Fruit fly (Drosophila melanogaster) whole organism, embryonic: Measurements from ENCODE around the gene CG10984.

Experiments
- BEAF-32 ChIP-seq: fragments of 200-800 bp; sonication (Bioruptor generic); optimal IDR thresholded peaks from 3 replicates; lab custom pipeline; 2017; ENCODE audit warnings: missing biosample characterization, missing genetic modification characterization, mild to moderate bottlenecking, moderate library complexity, missing genetic modification reagents
- CG10959 ChIP-seq: fragments of 200-800 bp; sonication (Bioruptor generic); IDR thresholded peaks from 2 replicates; pipeline ENCODE4 v1.3.6; 2022; ENCODE audit warnings: missing biosample characterization, missing genetic modification characterization
- CG11695 ChIP-seq: fragments of 200-800 bp; sonication (Bioruptor generic); IDR thresholded peaks from 3 replicates; pipeline ENCODE4 v1.3.6; 2022; ENCODE audit warnings: missing biosample characterization, missing genetic modification characterization
- CG12659 ChIP-seq: fragments of 200-800 bp; sonication (Bioruptor generic); optimal IDR thresholded peaks from 3 replicates; lab custom pipeline; 2017; ENCODE audit warnings: mild to moderate bottlenecking, missing biosample characterization, missing genetic modification reagents, missing genetic modification characterization
- CG13123 ChIP-seq: fragments of 200-800 bp; sonication (Bioruptor generic); optimal IDR thresholded peaks from 2 replicates; lab custom pipeline; 2016; ENCODE audit warnings: missing biosample characterization, missing genetic modification characterization
- CG1603 ChIP-seq: fragments of 200-800 bp; sonication (Bioruptor generic); optimal IDR thresholded peaks from 2 replicates; lab custom pipeline; 2019; ENCODE audit warnings: missing biosample characterization, mild to moderate bottlenecking, missing genetic modification characterization, moderate library complexity
- CG18262 ChIP-seq: fragments of 200-800 bp; optimal IDR thresholded peaks from 3 replicates; lab custom pipeline; 2019; ENCODE audit warnings: missing biosample characterization, mild to moderate bottlenecking, missing genetic modification characterization, moderate library complexity
- CG18599 ChIP-seq: fragments of 200-800 bp; sonication (Bioruptor generic); optimal IDR thresholded peaks from 3 replicates; lab custom pipeline; 2017; ENCODE audit warnings: missing biosample characterization, missing genetic modification characterization, mild to moderate bottlenecking, moderate library complexity, missing genetic modification reagents
- CG18764 ChIP-seq: fragments of 200-800 bp; sonication (Bioruptor generic); optimal IDR thresholded peaks from 3 replicates; lab custom pipeline; 2016; ENCODE audit warnings: missing biosample characterization, missing genetic modification characterization
- CG2129 ChIP-seq: fragments of 200-800 bp; sonication (Bioruptor generic); IDR thresholded peaks from 2 replicates; pipeline ENCODE4 v1.3.6; 2022; ENCODE audit warnings: missing biosample characterization, missing genetic modification characterization; ENCODE audit not compliant: partially characterized antibody
- CG2712 ChIP-seq: fragments of 200-800 bp; optimal IDR thresholded peaks from 3 replicates; lab custom pipeline; 2019; ENCODE audit warnings: missing biosample characterization, mild to moderate bottlenecking, missing genetic modification characterization, moderate library complexity
- CG30020 ChIP-seq: fragments of 200-800 bp; optimal IDR thresholded peaks from 2 replicates; lab custom pipeline; 2019; ENCODE audit warnings: missing biosample characterization, mild to moderate bottlenecking, missing genetic modification characterization, moderate library complexity
- CG31441 ChIP-seq: fragments of 200-800 bp; sonication (Bioruptor generic); IDR thresholded peaks from 2 replicates; pipeline ENCODE4 v1.3.6; 2022; ENCODE audit warnings: missing biosample characterization, missing genetic modification characterization
- CG34422 ChIP-seq: fragments of 200-800 bp; sonication (Bioruptor generic); IDR thresholded peaks from 3 replicates; pipeline ENCODE4 v1.3.6; 2022; ENCODE audit warnings: missing biosample characterization, missing genetic modification characterization
- CG4854 ChIP-seq: fragments of 200-800 bp; sonication (Bioruptor generic); optimal IDR thresholded peaks from 2 replicates; lab custom pipeline; 2016; ENCODE audit warnings: missing biosample characterization, missing genetic modification characterization, inconsistent platforms
- CG6791 ChIP-seq: fragments of 200-800 bp; sonication (Bioruptor generic); IDR thresholded peaks from 3 replicates; pipeline ENCODE4 v1.3.6; 2022; ENCODE audit warnings: missing biosample characterization, missing genetic modification characterization; ENCODE audit not compliant: partially characterized antibody
- CG7357 ChIP-seq: fragments of 200-800 bp; sonication (Bioruptor generic); IDR thresholded peaks from 3 replicates; pipeline ENCODE4 v1.3.6; 2022; ENCODE audit warnings: missing biosample characterization, missing genetic modification characterization
- CG7963 ChIP-seq: fragments of 200-800 bp; sonication (Bioruptor generic); IDR thresholded peaks from 3 replicates; pipeline ENCODE4 v1.3.6; 2022; ENCODE audit warnings: missing biosample characterization, missing genetic modification characterization; ENCODE audit not compliant: partially characterized antibody
- CG9437 ChIP-seq: fragments of 200-800 bp; sonication (Bioruptor generic); optimal IDR thresholded peaks from 2 replicates; lab custom pipeline; 2018; ENCODE audit warnings: missing biosample characterization, mild to moderate bottlenecking, missing genetic modification characterization
- CG9932 ChIP-seq: fragments of 200-800 bp; sonication (Bioruptor generic); IDR thresholded peaks from 2 replicates; pipeline ENCODE4 v1.3.6; 2022; ENCODE audit warnings: missing biosample characterization, missing genetic modification characterization
- Dbx ChIP-seq: fragments of 200-800 bp; sonication (Bioruptor generic); IDR thresholded peaks from 3 replicates; pipeline ENCODE4 v1.3.6; 2022; ENCODE audit warnings: missing biosample characterization, missing genetic modification characterization
- Dll ChIP-seq: fragments of 200-800 bp; sonication (Bioruptor generic); IDR thresholded peaks from 4 replicates; pipeline ENCODE4 v1.3.6; 2022; ENCODE audit warnings: missing biosample characterization, missing genetic modification characterization; ENCODE audit not compliant: partially characterized antibody
- ERR ChIP-seq: fragments of 200-800 bp; sonication (Bioruptor generic); optimal IDR thresholded peaks from 2 replicates; lab custom pipeline; 2016; ENCODE audit warnings: missing biosample characterization, missing genetic modification characterization
- Ets97D ChIP-seq: fragments of 200-800 bp; sonication (Bioruptor generic); optimal IDR thresholded peaks from 3 replicates; lab custom pipeline; 2016; ENCODE audit warnings: missing biosample characterization, missing genetic modification characterization
- Fer1 ChIP-seq: fragments of 200-800 bp; sonication (Bioruptor generic); optimal IDR thresholded peaks from 2 replicates; lab custom pipeline; 2017; ENCODE audit warnings: missing biosample characterization, mild to moderate bottlenecking, missing genetic modification characterization
- Scr ChIP-seq: fragments of 200-800 bp; sonication (Bioruptor generic); IDR thresholded peaks from 2 replicates; pipeline ENCODE4 v1.3.6; 2022; ENCODE audit warnings: missing biosample characterization, missing genetic modification characterization; ENCODE audit not compliant: partially characterized antibody
- Sry-δ ChIP-seq: fragments of 200-800 bp; sonication (Bioruptor generic); optimal IDR thresholded peaks from 2 replicates; lab custom pipeline; 2016; ENCODE audit warnings: missing biosample characterization, missing genetic modification characterization
- Xbp1 ChIP-seq: fragments of 200-800 bp; sonication (Bioruptor generic); optimal IDR thresholded peaks from 3 replicates; lab custom pipeline; 2016; ENCODE audit warnings: missing biosample characterization, mild to moderate bottlenecking, missing genetic modification characterization
- Xrp1 ChIP-seq: fragments of 200-800 bp; sonication (Bioruptor generic); IDR thresholded peaks from 2 replicates; pipeline ENCODE4 v1.3.6; 2022; ENCODE audit warnings: missing biosample characterization, missing genetic modification characterization
- eve ChIP-seq, 2 experiments: fragments of >200 bp; optimal IDR thresholded peaks; 2 replicates each; lab custom pipeline; 2017; ENCODE audit warnings: missing biosample characterization in 2 of 2, missing genetic modification characterization in 2 of 2
- gem ChIP-seq: fragments of 200-800 bp; sonication (Bioruptor generic); optimal IDR thresholded peaks from 2 replicates; lab custom pipeline; 2019; ENCODE audit warnings: missing biosample characterization, mild to moderate bottlenecking, missing genetic modification characterization, moderate library complexity
- gro ChIP-seq: fragments of 200-800 bp; sonication (Bioruptor generic); optimal IDR thresholded peaks from 2 replicates; lab custom pipeline; 2016; ENCODE audit warnings: missing biosample characterization, missing genetic modification characterization
- hbn ChIP-seq: fragments of 200-800 bp; sonication (Bioruptor generic); IDR thresholded peaks from 2 replicates; pipeline ENCODE4 v1.3.6; 2022; ENCODE audit warnings: missing biosample characterization, missing genetic modification characterization; ENCODE audit not compliant: partially characterized antibody
- inv ChIP-seq: fragments of 200-800 bp; sonication (Bioruptor generic); IDR thresholded peaks from 2 replicates; pipeline ENCODE4 v1.3.6; 2022; ENCODE audit warnings: missing biosample characterization, missing genetic modification characterization; ENCODE audit not compliant: partially characterized antibody
- knrl ChIP-seq: fragments of 200-800 bp; sonication (Bioruptor generic); IDR thresholded peaks from 3 replicates; pipeline ENCODE4 v1.3.6; 2022; ENCODE audit warnings: missing biosample characterization, missing genetic modification characterization; ENCODE audit not compliant: partially characterized antibody
- lbe ChIP-seq: fragments of 200-800 bp; sonication (Bioruptor generic); optimal IDR thresholded peaks from 2 replicates; lab custom pipeline; 2016; ENCODE audit warnings: missing biosample characterization, mild to moderate bottlenecking, missing genetic modification characterization
- lilli ChIP-seq: fragments of 200-800 bp; sonication (Bioruptor generic); optimal IDR thresholded peaks from 3 replicates; lab custom pipeline; 2016; ENCODE audit warnings: missing biosample characterization, missing genetic modification characterization
- pan ChIP-seq, 4 experiments: fragments of >200 bp in 3 of 4; fragments of 200-800 bp in 1 of 4; sonication (Bioruptor generic) in 1 of 4; optimal IDR thresholded peaks in 3 of 4; IDR thresholded peaks in 1 of 4; 2 replicates each; pipeline versions ENCODE4 v1.3.6 to Lab custom; 2017 to 2022; ENCODE audit warnings: missing biosample characterization in 2 of 4, missing genetic modification characterization in 2 of 4, mixed read lengths in 1 of 4
- pzg ChIP-seq: fragments of 200-800 bp; sonication (Bioruptor generic); optimal IDR thresholded peaks from 3 replicates; lab custom pipeline; 2018; ENCODE audit warnings: missing biosample characterization, mild to moderate bottlenecking, missing genetic modification characterization, moderate library complexity
- row ChIP-seq: fragments of 200-800 bp; sonication (Bioruptor generic); IDR thresholded peaks from 3 replicates; pipeline ENCODE4 v1.3.6; 2022; ENCODE audit warnings: missing biosample characterization, missing genetic modification characterization
- salm ChIP-seq: fragments of 200-800 bp; sonication (Bioruptor generic); optimal IDR thresholded peaks from 2 replicates; lab custom pipeline; 2018; ENCODE audit warnings: missing biosample characterization, mild to moderate bottlenecking, missing genetic modification characterization
- sens ChIP-seq: fragments of 200-800 bp; sonication (Bioruptor generic); peaks from one replicate; lab custom pipeline; 2016; ENCODE audit warnings: missing biosample characterization, missing genetic modification characterization
- stwl ChIP-seq: fragments of 200-800 bp; sonication (Bioruptor generic); optimal IDR thresholded peaks from 3 replicates; lab custom pipeline; 2018; ENCODE audit warnings: missing biosample characterization, mild to moderate bottlenecking, missing genetic modification characterization, moderate library complexity
- tin ChIP-seq: fragments of 200-800 bp; sonication (Bioruptor generic); optimal IDR thresholded peaks from 3 replicates; lab custom pipeline; 2016; ENCODE audit warnings: missing biosample characterization, missing genetic modification characterization
- unc-4 ChIP-seq: fragments of 200-800 bp; sonication (Bioruptor generic); IDR thresholded peaks from 2 replicates; pipeline ENCODE4 v1.3.6; 2022; ENCODE audit warnings: missing biosample characterization, missing genetic modification characterization; ENCODE audit not compliant: partially characterized antibody
- vnd ChIP-seq: fragments of 200-800 bp; sonication (Bioruptor generic); IDR thresholded peaks from 3 replicates; pipeline ENCODE4 v1.3.6; 2022; ENCODE audit warnings: missing biosample characterization, missing genetic modification characterization; ENCODE audit not compliant: partially characterized antibody
- wdn ChIP-seq: fragments of 200-800 bp; sonication (Bioruptor generic); IDR thresholded peaks from 2 replicates; pipeline ENCODE4 v1.3.6; 2022; ENCODE audit warnings: missing biosample characterization, missing genetic modification characterization
- zfh2 ChIP-seq: fragments of 200-800 bp; sonication (Bioruptor generic); optimal IDR thresholded peaks from 2 replicates; lab custom pipeline; 2016; ENCODE audit warnings: missing biosample characterization, missing genetic modification characterization

Gene CG10984

DNA sequence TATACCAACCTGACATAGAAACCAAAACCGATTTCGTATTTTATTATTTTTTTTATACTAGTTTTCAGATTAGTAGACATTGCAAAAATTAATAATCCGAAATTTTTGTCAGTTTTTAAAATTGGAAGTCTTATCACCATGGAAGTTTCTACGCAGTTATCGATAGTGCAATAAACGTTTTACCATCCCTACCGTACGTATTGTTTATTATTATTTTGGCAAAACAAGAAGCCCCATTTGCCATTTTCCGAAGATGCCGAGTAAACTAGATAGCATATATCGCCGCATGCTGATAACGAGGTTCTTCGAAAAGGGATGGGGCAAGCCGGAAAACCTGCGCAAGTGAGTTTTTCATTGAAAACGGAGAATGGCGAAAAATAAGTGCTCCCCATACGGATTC is 8.3 kb upstream of the CG10984 start, which contains the start of gene CG32112 (continued):
- no peak for TF ChIP-seq wdn (GFP tag; lab: Robert Waterston, UW)
- peak; percentile 68; the same call in 2 of the 3 replicates for TF ChIP-seq knrl
- TF ChIP-seq CG2712 (tag; lab: Kevin White, UChicago) = peak; percentile 21
- 0 out of 2 replicates have a peak, but pooled peaks have one; percentile 17 for TF ChIP-seq inv (GFP tag; lab: Robert Waterston, UW)
- TF ChIP-seq gro (GFP tag; lab: Kevin White, UChicago) = peak; percentile 25
- TF ChIP-seq CG13123 = peak; percentile 5
- no peak for TF ChIP-seq CG4854 (GFP tag; lab: Kevin White, UChicago)
- TF ChIP-seq unc-4 (GFP tag; lab: Robert Waterston, UW) = peak; percentile 74
- peak in 1 of 2 experiments; percentile 22 for TF ChIP-seq eve (GFP tag; optimal IDR thresholded peaks at IDR 0.05; lab: Kevin White, UChicago)
- TF ChIP-seq salm (tag; lab: Kevin White, UChicago) = no peak
- peak; percentile 26 for TF ChIP-seq Ets97D (GFP tag; lab: Kevin White, UChicago)
- TF ChIP-seq Sry-δ (GFP tag; lab: Kevin White, UChicago) = peak; percentile 89
- TF ChIP-seq sens (GFP tag; lab: Kevin White, UChicago) = peak; percentile 81
- TF ChIP-seq BEAF-32 (GFP tag; lab: Kevin White, UChicago) = peak; percentile 74
- TF ChIP-seq Xrp1 (GFP tag; lab: Robert Waterston, UW) = peak; percentile 11; the same call in 1 of the 2 replicates
- TF ChIP-seq CG9437 (GFP tag; lab: Kevin White, UChicago) = peak; percentile 86
- peak; percentile 67; the same call in 1 of the 3 replicates for TF ChIP-seq CG6791 (GFP tag; lab: Robert Waterston, UW)
- TF ChIP-seq CG10959 (GFP tag; lab: Robert Waterston, UW) = no peak
- TF ChIP-seq CG12659 (GFP tag; lab: Kevin White, UChicago) = peak; percentile 57
- TF ChIP-seq gem (tag; lab: Kevin White, UChicago) = no peak
- no peak for TF ChIP-seq Xbp1 (GFP tag; lab: Kevin White, UChicago)
- no peak for TF ChIP-seq CG11695 (GFP tag; lab: Robert Waterston, UW)
- peak; percentile 13 for TF ChIP-seq zfh2 (GFP tag; lab: Kevin White, UChicago)
- TF ChIP-seq pan (optimal IDR thresholded peaks at IDR 0.05; lab: Kevin White, UChicago) = no peak
- no peak for TF ChIP-seq pan (GFP tag; optimal IDR thresholded peaks at IDR 0.05 in 1 of 2, IDR thresholded peaks at IDR 0.05 in 1 of 2)
- peak; percentile 93 for TF ChIP-seq CG30020
- peak; percentile 52 for TF ChIP-seq lilli
- TF ChIP-seq hbn (GFP tag; lab: Robert Waterston, UW) = peak; percentile 66
- TF ChIP-seq Dll (GFP tag; lab: Robert Waterston, UW) = peak; percentile 87
- TF ChIP-seq Scr (GFP tag; lab: Robert Waterston, UW) = peak; percentile 82
- no peak for TF ChIP-seq CG7357 (GFP tag; lab: Robert Waterston, UW)
- peak; percentile 45; the same call in 1 of the 3 replicates for TF ChIP-seq vnd (GFP tag; lab: Robert Waterston, UW)
- no peak for TF ChIP-seq CG18599 (GFP tag; lab: Kevin White, UChicago)
- no peak for TF ChIP-seq CG9932 (GFP tag; lab: Robert Waterston, UW)
- 0 out of 3 replicates have a peak, but pooled peaks have one; percentile 7 for TF ChIP-seq Dbx (GFP tag; lab: Robert Waterston, UW)
- TF ChIP-seq CG7963 = peak; percentile 53; the same call in 1 of the 3 replicates
- TF ChIP-seq ERR (GFP tag; lab: Kevin White, UChicago) = peak; percentile 7
- peak; percentile 10 for TF ChIP-seq CG18262 (tag; lab: Kevin White, UChicago)
- peak; percentile 54 for TF ChIP-seq pzg (GFP tag; lab: Kevin White, UChicago)
- peak; percentile 43 for TF ChIP-seq CG2129
- peak; percentile 47; the same call in 1 of the 3 replicates for TF ChIP-seq row
- TF ChIP-seq tin (GFP tag; lab: Kevin White, UChicago) = peak; percentile 3
- peak; percentile 57 for TF ChIP-seq lbe
- TF ChIP-seq CG34422 (GFP tag; lab: Robert Waterston, UW) = peak; percentile 59; the same call in 1 of the 3 replicates
- peak; percentile 36 for TF ChIP-seq CG18764
- TF ChIP-seq stwl (tag; lab: Kevin White, UChicago) = peak; percentile 69
- TF ChIP-seq Fer1 (GFP tag; lab: Kevin White, UChicago) = peak; percentile 5
- TF ChIP-seq CG31441 (GFP tag; lab: Robert Waterston, UW) = no peak
- TF ChIP-seq CG1603 (tag; lab: Kevin White, UChicago) = peak; percentile 71
